Worm (Caenorhabditis elegans): ENCODE measurements around the gene F54D8.10.

DNA sequence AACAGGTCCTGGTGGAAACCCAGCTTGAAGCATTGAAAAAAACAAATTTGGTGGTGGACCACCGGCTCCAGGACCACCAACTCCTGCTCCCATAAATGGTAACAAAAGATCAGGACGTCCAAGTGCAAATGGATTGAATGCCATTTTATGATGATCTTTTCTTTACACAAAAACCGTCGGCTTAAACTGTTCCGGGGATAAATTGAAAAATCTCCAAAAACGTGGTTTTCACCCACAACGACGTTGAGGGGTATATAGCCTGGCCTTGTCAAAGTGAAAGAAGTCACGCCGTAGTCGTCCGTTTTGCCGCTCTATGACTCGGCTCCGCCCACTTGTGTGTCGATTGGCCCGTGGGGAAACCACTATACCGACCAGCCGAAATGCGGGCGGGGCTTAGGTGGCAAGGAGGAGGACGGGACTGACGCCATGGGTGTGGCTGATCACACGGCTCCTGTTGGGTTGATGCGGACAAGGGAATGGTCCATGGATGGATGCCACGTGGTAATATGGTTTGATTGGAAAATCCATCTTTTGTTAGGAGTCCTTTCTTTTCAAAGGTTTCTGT lies 41.5 kb downstream of the F54D8.10 start, which contains the start of gene tbx-2:
- no peak for TF ChIP-seq ceh-63 (GFP tag; optimal IDR thresholded peaks at IDR 0.05)
- TF ChIP-seq unc-62 (GFP tag; optimal IDR thresholded peaks at IDR 0.05) = no peak
- no peak for TF ChIP-seq ceh-82 (tag; optimal IDR thresholded peaks at IDR 0.05)
- no peak for TF ChIP-seq lin-39 (tag; optimal IDR thresholded peaks at IDR 0.05)
- TF ChIP-seq lin-13 (GFP tag; optimal IDR thresholded peaks at IDR 0.05) = no peak
- no peak for TF ChIP-seq C16A3.4 (tag; optimal IDR thresholded peaks at IDR 0.05)
- no peak for TF ChIP-seq elt-2 (tag; optimal IDR thresholded peaks at IDR 0.05)
- TF ChIP-seq elt-3 (tag; optimal IDR thresholded peaks at IDR 0.05) = no peak
- peak; percentile 99 for TF ChIP-seq tbx-2 (tag; optimal IDR thresholded peaks at IDR 0.05)
- no peak for TF ChIP-seq nhr-11 (tag; optimal IDR thresholded peaks at IDR 0.05)
- no peak for TF ChIP-seq nhr-19 (GFP tag; conservative IDR thresholded peaks at IDR 0.05)
